Worm (Caenorhabditis elegans) whole organism, L4 larva: ENCODE measurements around the gene Y54G11A.4.
A peak's percentile ranks its signal among the peaks of the same experiment; 100 is the strongest.

Experiments used
- F10B5.3 ChIP-seq: sonication (generic microtip); optimal IDR thresholded peaks from 2 replicates; lab custom pipeline; 2016; ENCODE audit warnings: mild to moderate bottlenecking, missing genetic modification characterization, missing compliant biosample characterization
- F37D6.2 ChIP-seq: sonication (generic microtip); optimal IDR thresholded peaks from 2 replicates; lab custom pipeline; 2016; ENCODE audit warnings: mild to moderate bottlenecking, missing genetic modification characterization, missing compliant biosample characterization
- R02D3.7 ChIP-seq: fragments of 150-350 bp; sonication (generic microtip); optimal IDR thresholded peaks from 3 replicates; lab custom pipeline; 2014; ENCODE audit warnings: missing biosample characterization, missing genetic modification characterization
- T20F7.1 ChIP-seq: fragments of 200-800 bp; sonication (Bioruptor generic); optimal IDR thresholded peaks from 2 replicates; lab custom pipeline; 2018; ENCODE audit warnings: mild to moderate bottlenecking, missing genetic modification characterization, missing compliant biosample characterization
- Y105C5A.15 ChIP-seq: fragments of 200-800 bp; sonication (Bioruptor generic); IDR thresholded peaks from 2 replicates; pipeline ENCODE4 v1.3.6; 2022; ENCODE audit warnings: missing genetic modification characterization, missing compliant biosample characterization
- Y5F2A.4 ChIP-seq: fragments of 200-800 bp; sonication (Bioruptor generic); optimal IDR thresholded peaks from 2 replicates; lab custom pipeline; 2018; ENCODE audit warnings: mild to moderate bottlenecking, missing genetic modification characterization, missing compliant biosample characterization
- Y75B8A.6 ChIP-seq: fragments of 200-800 bp; sonication (Bioruptor generic); IDR thresholded peaks from 2 replicates; pipeline ENCODE4 v1.3.6; 2022; ENCODE audit warnings: missing genetic modification reagents, missing genetic modification characterization, missing compliant biosample characterization
- aha-1 ChIP-seq: fragments of 150-350 bp; peaks from one replicate; lab custom pipeline; 2014; ENCODE audit warnings: missing biosample characterization, missing genetic modification characterization
- ama-1 ChIP-seq: fragments of 150-350 bp; optimal IDR thresholded peaks from 2 replicates; lab custom pipeline; 2014; ENCODE audit warnings: inconsistent platforms, mixed read lengths
- arid-1 ChIP-seq: fragments of 200-800 bp; sonication (Bioruptor generic); conservative IDR thresholded peaks from 2 replicates; pipeline ENCODE4 v1.3.6; 2022; ENCODE audit warnings: missing genetic modification reagents, missing genetic modification characterization, missing compliant biosample characterization
- ceh-20 ChIP-seq: fragments of 200-800 bp; sonication (Bioruptor generic); IDR thresholded peaks from 2 replicates; pipeline ENCODE4 v1.3.6; 2022; ENCODE audit warnings: missing genetic modification reagents, missing genetic modification characterization, missing compliant biosample characterization
- ceh-28 ChIP-seq: fragments of 150-350 bp; optimal IDR thresholded peaks from 2 replicates; lab custom pipeline; 2014; ENCODE audit warnings: missing biosample characterization, missing genetic modification reagents, missing genetic modification characterization
- ceh-32 ChIP-seq: sonication (generic microtip); optimal IDR thresholded peaks from 2 replicates; lab custom pipeline; 2016; ENCODE audit warnings: mild to moderate bottlenecking, missing genetic modification characterization, missing compliant biosample characterization; ENCODE audit not compliant: poor library complexity
- ceh-44 ChIP-seq: fragments of 200-800 bp; sonication (Bioruptor generic); IDR thresholded peaks from 2 replicates; pipeline ENCODE4 v1.3.6; 2022; ENCODE audit warnings: missing genetic modification reagents, missing genetic modification characterization, missing compliant biosample characterization
- ceh-82 ChIP-seq: sonication (generic microtip); optimal IDR thresholded peaks from 2 replicates; lab custom pipeline; 2017; ENCODE audit warnings: missing biosample characterization, missing genetic modification characterization
- ces-1 ChIP-seq: fragments of 150-350 bp; sonication (generic microtip); optimal IDR thresholded peaks from 4 replicates; lab custom pipeline; 2014; ENCODE audit warnings: missing biosample characterization, missing genetic modification reagents, missing genetic modification characterization
- daf-16 ChIP-seq, 3 experiments: sonication (generic microtip); optimal IDR thresholded peaks; 2 replicates each; lab custom pipeline; 2016 to 2017; ENCODE audit warnings: missing genetic modification characterization in 3 of 3, missing genetic modification reagents in 3 of 3, mild to moderate bottlenecking in 2 of 3, missing compliant biosample characterization in 2 of 3, missing biosample characterization in 1 of 3, moderate library complexity in 1 of 3
- dmd-8 ChIP-seq: fragments of 200-800 bp; sonication (Bioruptor generic); IDR thresholded peaks from 2 replicates; pipeline ENCODE4 v1.3.6; 2022; ENCODE audit warnings: missing genetic modification characterization, missing compliant biosample characterization
- dmd-9 ChIP-seq: fragments of 200-800 bp; sonication (Bioruptor generic); IDR thresholded peaks from 2 replicates; pipeline ENCODE4 v1.3.6; 2022; ENCODE audit warnings: missing genetic modification reagents, missing genetic modification characterization, missing compliant biosample characterization
- duxl-1 ChIP-seq: sonication (generic microtip); optimal IDR thresholded peaks from 2 replicates; lab custom pipeline; 2016; ENCODE audit warnings: mild to moderate bottlenecking, missing genetic modification characterization, moderate library complexity, missing compliant biosample characterization; ENCODE audit not compliant: poor library complexity
- egl-27 ChIP-seq: sonication (generic microtip); optimal IDR thresholded peaks from 3 replicates; lab custom pipeline; 2017; ENCODE audit warnings: missing biosample characterization, missing genetic modification reagents, missing genetic modification characterization
- fkh-10 ChIP-seq: fragments of 150-350 bp; optimal IDR thresholded peaks from 2 replicates; lab custom pipeline; 2014; ENCODE audit warnings: missing biosample characterization, missing genetic modification reagents, missing genetic modification characterization
- fos-1 ChIP-seq: fragments of 150-350 bp; optimal IDR thresholded peaks from 2 replicates; lab custom pipeline; 2014; ENCODE audit warnings: missing biosample characterization, missing genetic modification characterization
- lin-1 ChIP-seq: fragments of 200-800 bp; sonication (Bioruptor generic); IDR thresholded peaks from 2 replicates; pipeline ENCODE4 v1.3.6; 2022; ENCODE audit warnings: missing genetic modification reagents, missing genetic modification characterization, missing compliant biosample characterization
- lin-13 ChIP-seq: fragments of 150-350 bp; optimal IDR thresholded peaks from 2 replicates; lab custom pipeline; 2014; ENCODE audit warnings: missing biosample characterization, missing genetic modification reagents, missing genetic modification characterization
- lin-15B ChIP-seq: fragments of 150-350 bp; sonication (generic microtip); optimal IDR thresholded peaks from 3 replicates; lab custom pipeline; 2014; ENCODE audit warnings: missing biosample characterization, missing genetic modification characterization
- lin-38 ChIP-seq: fragments of 200-800 bp; sonication (Bioruptor generic); IDR thresholded peaks from 2 replicates; pipeline ENCODE4 v1.3.6; 2022; ENCODE audit warnings: missing genetic modification reagents, missing genetic modification characterization, missing compliant biosample characterization
- lir-3 ChIP-seq: sonication (generic microtip); optimal IDR thresholded peaks from 2 replicates; lab custom pipeline; 2016; ENCODE audit warnings: mild to moderate bottlenecking, missing genetic modification characterization, missing compliant biosample characterization
- madf-5 ChIP-seq, 2 experiments: fragments of 200-800 bp; sonication (Bioruptor generic); IDR thresholded peaks; 2 replicates each; pipeline ENCODE4 v1.3.6; 2022; ENCODE audit warnings: missing compliant biosample characterization in 2 of 2, missing genetic modification characterization in 2 of 2
- mdl-1 ChIP-seq, 2 experiments: fragments of 150-350 bp in 1 of 2; sonication (generic microtip) in 1 of 2; optimal IDR thresholded peaks; 2 replicates each; lab custom pipeline; 2014 to 2017; ENCODE audit warnings: missing biosample characterization in 2 of 2, missing genetic modification characterization in 2 of 2
- nhr-10 ChIP-seq: fragments of 150-350 bp; optimal IDR thresholded peaks from 2 replicates; lab custom pipeline; 2014; ENCODE audit warnings: missing biosample characterization, missing genetic modification characterization
- nhr-102 ChIP-seq: sonication (generic microtip); optimal IDR thresholded peaks from 2 replicates; lab custom pipeline; 2016; ENCODE audit warnings: mild to moderate bottlenecking, missing genetic modification characterization, moderate library complexity, missing compliant biosample characterization
- nhr-111 ChIP-seq: fragments of 200-800 bp; sonication (Bioruptor generic); optimal IDR thresholded peaks from 2 replicates; lab custom pipeline; 2018; ENCODE audit warnings: mild to moderate bottlenecking, missing genetic modification characterization, missing compliant biosample characterization
- nhr-41 ChIP-seq: fragments of 200-800 bp; sonication (Bioruptor generic); IDR thresholded peaks from 2 replicates; pipeline ENCODE4 v1.3.6; 2022; ENCODE audit warnings: missing genetic modification reagents, missing genetic modification characterization, missing compliant biosample characterization
- nhr-6 ChIP-seq: fragments of 150-350 bp; optimal IDR thresholded peaks from 2 replicates; lab custom pipeline; 2014; ENCODE audit warnings: missing biosample characterization, missing genetic modification characterization
- nhr-77 ChIP-seq: fragments of 150-350 bp; optimal IDR thresholded peaks from 2 replicates; lab custom pipeline; 2014; ENCODE audit warnings: missing biosample characterization, missing genetic modification characterization
- pha-4 ChIP-seq, 2 experiments: fragments of 150-350 bp in 1 of 2; fragments of 200-800 bp in 1 of 2; sonication (Bioruptor generic) in 1 of 2; IDR thresholded peaks in 1 of 2; optimal IDR thresholded peaks in 1 of 2; 2 replicates each; pipeline versions ENCODE4 v1.3.6 to Lab custom; 2014 to 2022; ENCODE audit warnings: missing genetic modification characterization in 2 of 2, missing genetic modification reagents in 2 of 2, missing biosample characterization in 1 of 2, missing compliant biosample characterization in 1 of 2
- pqm-1 ChIP-seq: sonication (generic microtip); optimal IDR thresholded peaks from 2 replicates; lab custom pipeline; 2017; ENCODE audit warnings: missing biosample characterization, missing genetic modification characterization
- rbr-2 ChIP-seq: sonication (generic microtip); optimal IDR thresholded peaks from 2 replicates; lab custom pipeline; 2016; ENCODE audit warnings: missing genotype, missing genetic modification characterization, missing compliant biosample characterization
- saeg-2 ChIP-seq: fragments of 200-800 bp; sonication (Bioruptor generic); IDR thresholded peaks from 2 replicates; pipeline ENCODE4 v1.3.6; 2022; ENCODE audit warnings: missing genetic modification reagents, missing genetic modification characterization, missing compliant biosample characterization
- set-16 ChIP-seq: fragments of 200-800 bp; sonication (Bioruptor generic); IDR thresholded peaks from 2 replicates; pipeline ENCODE4 v1.3.6; 2022; ENCODE audit warnings: missing genetic modification reagents, missing genetic modification characterization, missing compliant biosample characterization
- spr-1 ChIP-seq: sonication (generic microtip); optimal IDR thresholded peaks from 2 replicates; lab custom pipeline; 2016; ENCODE audit warnings: mild to moderate bottlenecking, missing genetic modification characterization, missing compliant biosample characterization
- spr-3 ChIP-seq: fragments of 200-800 bp; sonication (Bioruptor generic); optimal IDR thresholded peaks from 2 replicates; lab custom pipeline; 2018; ENCODE audit warnings: mild to moderate bottlenecking, missing genetic modification characterization, missing compliant biosample characterization
- tag-97 ChIP-seq: fragments of 200-800 bp; sonication (Bioruptor generic); IDR thresholded peaks from 2 replicates; pipeline ENCODE4 v1.3.6; 2022; ENCODE audit warnings: missing genetic modification characterization, missing compliant biosample characterization
- tra-1 ChIP-seq: fragments of 200-800 bp; sonication (Bioruptor generic); IDR thresholded peaks from 2 replicates; pipeline ENCODE4 v1.3.6; 2022; ENCODE audit warnings: missing genetic modification reagents, missing genetic modification characterization, missing compliant biosample characterization
- unc-62 ChIP-seq, 3 experiments: fragments of 150-350 bp in 1 of 3; sonication (generic microtip); optimal IDR thresholded peaks in 2 of 3; peaks in 1 of 3; 1 replicate in 1 of 3; 2 replicates in 2 of 3; lab custom pipeline; 2014 to 2017; ENCODE audit warnings: missing biosample characterization in 3 of 3, missing genetic modification characterization in 3 of 3, missing genetic modification reagents in 3 of 3, missing genotype in 1 of 3
- vab-7 ChIP-seq: fragments of 200-800 bp; sonication (Bioruptor generic); IDR thresholded peaks from 2 replicates; pipeline ENCODE4 v1.3.6; 2022; ENCODE audit warnings: missing genetic modification reagents, missing genetic modification characterization, missing compliant biosample characterization
- zfp-2 ChIP-seq: sonication (generic microtip); optimal IDR thresholded peaks from 2 replicates; lab custom pipeline; 2016; ENCODE audit warnings: mild to moderate bottlenecking, missing genetic modification characterization, missing compliant biosample characterization
- zip-11 ChIP-seq: fragments of 200-800 bp; sonication (Bioruptor generic); IDR thresholded peaks from 2 replicates; pipeline ENCODE4 v1.3.6; 2022; ENCODE audit warnings: missing genetic modification characterization, missing compliant biosample characterization

Gene Y54G11A.4

DNA sequence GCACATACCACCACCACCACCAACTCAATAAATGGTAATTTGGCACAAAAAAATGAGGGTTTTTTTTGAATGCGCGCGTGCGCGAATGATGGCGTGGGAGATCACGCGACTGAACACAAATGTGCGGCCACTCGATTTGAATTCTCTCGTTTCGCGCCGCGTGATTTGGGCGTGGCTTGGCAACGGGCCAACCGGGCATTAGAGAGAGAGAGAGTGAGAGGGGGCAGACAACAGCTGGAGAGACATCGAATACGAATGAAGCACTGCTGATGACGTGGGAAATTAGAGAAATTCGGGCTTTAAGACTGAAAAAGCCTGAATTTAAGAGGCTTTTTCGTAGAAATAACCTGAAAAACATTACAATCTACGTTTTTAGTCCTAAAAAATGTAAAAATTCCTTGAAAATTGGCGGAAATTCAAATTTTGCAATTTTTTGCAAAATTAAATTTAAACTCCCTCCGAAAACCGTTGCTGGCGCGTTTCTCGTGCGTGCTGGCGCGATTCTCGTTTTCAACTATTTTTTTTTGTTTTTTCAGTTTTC lies 41.1 kb upstream of the Y54G11A.4 start (continued):
- TF ChIP-seq Y105C5A.15, result peak; percentile 85
- 0 out of 2 replicates have a peak, but pooled peaks have one; percentile 13 for TF ChIP-seq nhr-41 (GFP tag; lab: Robert Waterston, UW)
- TF ChIP-seq ces-1 (GFP tag; lab: Kevin White, UChicago), result no peak
- peak; percentile 75 for TF ChIP-seq zfp-2 (tag; lab: Kevin White, UChicago)
- TF ChIP-seq tag-97 (GFP tag; lab: Robert Waterston, UW), result no peak
- TF ChIP-seq rbr-2, result peak; percentile 96
- TF ChIP-seq pqm-1 (tag; lab: Kevin White, UChicago), result no peak
- TF ChIP-seq mdl-1 (tag; optimal IDR thresholded peaks at IDR 0.05; lab: Kevin White, UChicago), result peak; percentile 82 to 96
- peak; percentile 47 for TF ChIP-seq fkh-10
- TF ChIP-seq ceh-82 (tag; lab: Kevin White, UChicago), result peak; percentile 26
- no peak; the same call in 1 of the 2 replicates for TF ChIP-seq dmd-8 (GFP tag; lab: Robert Waterston, UW)
- peak; percentile 29 for TF ChIP-seq ceh-32 (tag; lab: Kevin White, UChicago)
- peak; percentile 19 for TF ChIP-seq lin-15B
- TF ChIP-seq aha-1 (tag; lab: Kevin White, UChicago), result peak; percentile 100
- peak; percentile 65 to 73 for TF ChIP-seq daf-16 (GFP tag; optimal IDR thresholded peaks at IDR 0.05; lab: Kevin White, UChicago)
- peak; percentile 56 for TF ChIP-seq daf-16 (tag; optimal IDR thresholded peaks at IDR 0.05; lab: Kevin White, UChicago)
- peak; percentile 53 for TF ChIP-seq nhr-111 (GFP tag; lab: Kevin White, UChicago)
- peak; percentile 63; the same call in 1 of the 2 replicates for TF ChIP-seq lin-1 (GFP tag; lab: Robert Waterston, UW)
- TF ChIP-seq egl-27 (tag; lab: Kevin White, UChicago), result no peak
- peak; percentile 95 for TF ChIP-seq nhr-102 (tag; lab: Kevin White, UChicago)
- TF ChIP-seq lin-38 (GFP tag; lab: Robert Waterston, UW), result peak; percentile 85
- TF ChIP-seq spr-1 (tag; lab: Kevin White, UChicago), result peak; percentile 93
- peak; percentile 90 for TF ChIP-seq F37D6.2 (tag; lab: Kevin White, UChicago)
- TF ChIP-seq ceh-28, result no peak
- no peak for TF ChIP-seq R02D3.7
- peak; percentile 91 for TF ChIP-seq pha-4 (GFP tag; IDR thresholded peaks at IDR 0.05; lab: Robert Waterston, UW)
- TF ChIP-seq pha-4 (tag; optimal IDR thresholded peaks at IDR 0.05; lab: Kevin White, UChicago), result peak; percentile 26
- peak; percentile 55; the same call in 1 of the 2 replicates for TF ChIP-seq vab-7 (GFP tag; lab: Robert Waterston, UW)
- peak; percentile 81 for TF ChIP-seq ama-1 (lab: Kevin White, UChicago)
- TF ChIP-seq unc-62 (GFP tag; optimal IDR thresholded peaks at IDR 0.05 in 1 of 2; lab: Kevin White, UChicago), result peak in 1 of 2 experiments; percentile 99
- peak; percentile 5 for TF ChIP-seq unc-62 (tag; optimal IDR thresholded peaks at IDR 0.05; lab: Kevin White, UChicago)
- no peak for TF ChIP-seq ceh-44 (GFP tag; lab: Robert Waterston, UW)
- peak; percentile 90 for TF ChIP-seq set-16 (GFP tag; lab: Robert Waterston, UW)
- peak; percentile 59 for TF ChIP-seq Y5F2A.4
- TF ChIP-seq dmd-9, result no peak
- peak; percentile 79 for TF ChIP-seq lir-3 (tag; lab: Kevin White, UChicago)
- TF ChIP-seq fos-1 (tag; lab: Kevin White, UChicago), result peak; percentile 64
- TF ChIP-seq nhr-10 (tag; lab: Kevin White, UChicago), result peak; percentile 48
- TF ChIP-seq nhr-77 (tag; lab: Kevin White, UChicago), result peak; percentile 95
- peak; percentile 69; the same call in 1 of the 2 replicates for TF ChIP-seq tra-1 (GFP tag; lab: Robert Waterston, UW)
- peak; percentile 82 for TF ChIP-seq nhr-6
- peak; percentile 89 for TF ChIP-seq lin-13 (GFP tag; lab: Kevin White, UChicago)
- peak; percentile 88 for TF ChIP-seq T20F7.1 (GFP tag; lab: Kevin White, UChicago)
- TF ChIP-seq arid-1 (GFP tag; lab: Robert Waterston, UW), result peak; percentile 83
- peak; percentile 79 for TF ChIP-seq duxl-1 (tag; lab: Kevin White, UChicago)
- TF ChIP-seq F10B5.3 (tag; lab: Kevin White, UChicago), result peak; percentile 84
- TF ChIP-seq madf-5 (GFP tag; IDR thresholded peaks at IDR 0.05; lab: Robert Waterston, UW), result peak; percentile 27 to 48; a peak in 1 of 4 replicates
- TF ChIP-seq saeg-2 (GFP tag; lab: Robert Waterston, UW), result 0 out of 2 replicates have a peak, but pooled peaks have one; percentile 40
- TF ChIP-seq Y75B8A.6, result peak; percentile 68
- TF ChIP-seq spr-3 (GFP tag; lab: Kevin White, UChicago), result peak; percentile 86
- TF ChIP-seq zip-11 (GFP tag; lab: Robert Waterston, UW), result no peak
- TF ChIP-seq ceh-20 (GFP tag; lab: Robert Waterston, UW), result peak; percentile 89
